Fruit fly (Drosophila melanogaster) whole organism, embryonic: ENCODE results near the gene Mst98Ca.

ENCODE experiments used
- Abd-B ChIP-seq: fragments of 200-800 bp; sonication (Bioruptor generic); optimal IDR thresholded peaks from 2 replicates; lab custom pipeline; 2018; ENCODE audit warnings: missing biosample characterization, mild to moderate bottlenecking, missing genetic modification characterization, moderate library complexity
- Adf1 ChIP-seq: fragments of 200-800 bp; sonication (Bioruptor generic); IDR thresholded peaks from 2 replicates; pipeline ENCODE4 v1.3.6; 2022; ENCODE audit warnings: missing biosample characterization, missing genetic modification characterization
- Aef1 ChIP-seq: fragments of 200-800 bp; sonication (Bioruptor generic); IDR thresholded peaks from 3 replicates; pipeline ENCODE4 v1.3.6; 2022; ENCODE audit warnings: missing biosample characterization, missing genetic modification characterization
- B-H2 ChIP-seq: fragments of 200-800 bp; sonication (Bioruptor generic); optimal IDR thresholded peaks from 2 replicates; lab custom pipeline; 2018; ENCODE audit warnings: missing biosample characterization, mild to moderate bottlenecking, missing genetic modification characterization
- CG11504 ChIP-seq: fragments of 200-800 bp; sonication (Bioruptor generic); optimal IDR thresholded peaks from 3 replicates; lab custom pipeline; 2019; ENCODE audit warnings: missing biosample characterization, mild to moderate bottlenecking, missing genetic modification characterization, moderate library complexity
- CG12071 ChIP-seq: fragments of 200-800 bp; sonication (Bioruptor generic); optimal IDR thresholded peaks from 3 replicates; lab custom pipeline; 2018; ENCODE audit warnings: missing biosample characterization, mild to moderate bottlenecking, missing genetic modification characterization
- CG14050 ChIP-seq: fragments of 200-800 bp; sonication (Bioruptor generic); IDR thresholded peaks from 3 replicates; pipeline ENCODE4 v1.3.6; 2022; ENCODE audit warnings: missing biosample characterization, missing genetic modification characterization
- CG14710 ChIP-seq: fragments of 200-800 bp; sonication (Bioruptor generic); optimal IDR thresholded peaks from 3 replicates; lab custom pipeline; 2019; ENCODE audit warnings: missing biosample characterization, mild to moderate bottlenecking, missing genetic modification characterization, moderate library complexity
- CG1602 ChIP-seq: fragments of 200-800 bp; sonication (Bioruptor generic); optimal IDR thresholded peaks from 3 replicates; lab custom pipeline; 2016; ENCODE audit warnings: missing biosample characterization, missing genetic modification characterization
- CG16863 ChIP-seq: fragments of 200-800 bp; sonication (Bioruptor generic); optimal IDR thresholded peaks from 3 replicates; lab custom pipeline; 2016; ENCODE audit warnings: missing biosample characterization, missing genetic modification characterization
- CG17359 ChIP-seq: fragments of 200-800 bp; sonication (Bioruptor generic); optimal IDR thresholded peaks from 3 replicates; lab custom pipeline; 2018; ENCODE audit warnings: missing biosample characterization, mild to moderate bottlenecking, missing genetic modification characterization, moderate library complexity
- CG17385 ChIP-seq: fragments of 200-800 bp; sonication (Bioruptor generic); optimal IDR thresholded peaks from 3 replicates; lab custom pipeline; 2018; ENCODE audit warnings: missing biosample characterization, mild to moderate bottlenecking, missing genetic modification characterization
- CG2889 ChIP-seq: fragments of 200-800 bp; sonication (Bioruptor generic); IDR thresholded peaks from 3 replicates; pipeline ENCODE4 v1.3.6; 2022; ENCODE audit warnings: missing biosample characterization, missing genetic modification characterization
- CG30403 ChIP-seq: fragments of 200-800 bp; sonication (Bioruptor generic); optimal IDR thresholded peaks from 3 replicates; lab custom pipeline; 2016; ENCODE audit warnings: missing biosample characterization, missing genetic modification characterization
- CG31441 ChIP-seq: fragments of 200-800 bp; sonication (Bioruptor generic); IDR thresholded peaks from 2 replicates; pipeline ENCODE4 v1.3.6; 2022; ENCODE audit warnings: missing biosample characterization, missing genetic modification characterization
- CG6765 ChIP-seq: fragments of 200-800 bp; sonication (Bioruptor generic); optimal IDR thresholded peaks from 3 replicates; lab custom pipeline; 2017; ENCODE audit warnings: missing biosample characterization, mild to moderate bottlenecking, missing genetic modification characterization
- CG7556 ChIP-seq: fragments of 200-800 bp; sonication (Bioruptor generic); optimal IDR thresholded peaks from 2 replicates; lab custom pipeline; 2017; ENCODE audit warnings: missing biosample characterization, mild to moderate bottlenecking, missing genetic modification characterization
- CG7745 ChIP-seq: fragments of 200-800 bp; sonication (Bioruptor generic); optimal IDR thresholded peaks from 2 replicates; lab custom pipeline; 2018; ENCODE audit warnings: missing biosample characterization, mild to moderate bottlenecking, missing genetic modification characterization, moderate library complexity
- CG9437 ChIP-seq: fragments of 200-800 bp; sonication (Bioruptor generic); optimal IDR thresholded peaks from 2 replicates; lab custom pipeline; 2018; ENCODE audit warnings: missing biosample characterization, mild to moderate bottlenecking, missing genetic modification characterization
- CG9817 ChIP-seq: fragments of 200-800 bp; sonication (Bioruptor generic); optimal IDR thresholded peaks from 2 replicates; lab custom pipeline; 2018; ENCODE audit warnings: missing biosample characterization, mild to moderate bottlenecking, missing genetic modification characterization, moderate library complexity
- D19B ChIP-seq: fragments of 200-800 bp; sonication (Bioruptor generic); optimal IDR thresholded peaks from 2 replicates; lab custom pipeline; 2017; ENCODE audit warnings: missing biosample characterization, mild to moderate bottlenecking, missing genetic modification characterization
- Dfd ChIP-seq, 2 experiments: fragments of >200 bp; optimal IDR thresholded peaks; 2 replicates each; lab custom pipeline; 2017; ENCODE audit warnings: missing biosample characterization in 2 of 2, missing genetic modification characterization in 2 of 2
- Fer1 ChIP-seq: fragments of 200-800 bp; sonication (Bioruptor generic); optimal IDR thresholded peaks from 2 replicates; lab custom pipeline; 2017; ENCODE audit warnings: missing biosample characterization, mild to moderate bottlenecking, missing genetic modification characterization
- Hr39 ChIP-seq: fragments of >200 bp; optimal IDR thresholded peaks from 2 replicates; lab custom pipeline; 2017
- Nf-YC ChIP-seq: fragments of 200-800 bp; optimal IDR thresholded peaks from 3 replicates; lab custom pipeline; 2019; ENCODE audit warnings: missing biosample characterization, mild to moderate bottlenecking, missing genetic modification characterization, moderate library complexity
- Oaz ChIP-seq: fragments of 200-800 bp; sonication (Bioruptor generic); IDR thresholded peaks from 2 replicates; pipeline ENCODE4 v1.3.6; 2022; ENCODE audit warnings: missing biosample characterization, missing genetic modification characterization
- Ravus ChIP-seq: fragments of 200-800 bp; sonication (Bioruptor generic); IDR thresholded peaks from 2 replicates; pipeline ENCODE4 v1.3.6; 2022; ENCODE audit warnings: missing biosample characterization, missing genetic modification characterization
- TFAM ChIP-seq: fragments of 200-800 bp; sonication (Bioruptor generic); optimal IDR thresholded peaks from 2 replicates; lab custom pipeline; 2017; ENCODE audit warnings: missing biosample characterization, missing genetic modification characterization, inconsistent platforms
- Usf ChIP-seq: fragments of 200-800 bp; sonication (Bioruptor generic); optimal IDR thresholded peaks from 2 replicates; lab custom pipeline; 2017; ENCODE audit warnings: missing genotype, missing biosample characterization, missing genetic modification characterization
- Vsx1 ChIP-seq: fragments of 200-800 bp; sonication (Bioruptor generic); optimal IDR thresholded peaks from 2 replicates; lab custom pipeline; 2017; ENCODE audit warnings: missing biosample characterization, mild to moderate bottlenecking, missing genetic modification characterization, missing genetic modification reagents
- ab ChIP-seq: fragments of 200-800 bp; sonication (Bioruptor generic); optimal IDR thresholded peaks from 2 replicates; lab custom pipeline; 2016; ENCODE audit warnings: missing biosample characterization, missing genetic modification characterization
- aop ChIP-seq: fragments of 200-800 bp; sonication (Bioruptor generic); IDR thresholded peaks from 2 replicates; pipeline ENCODE4 v1.3.6; 2022; ENCODE audit warnings: missing biosample characterization, missing genetic modification characterization
- cwo ChIP-seq: fragments of 200-800 bp; sonication (Bioruptor generic); optimal IDR thresholded peaks from 3 replicates; lab custom pipeline; 2017; ENCODE audit warnings: missing biosample characterization, missing genetic modification characterization, mild to moderate bottlenecking, moderate library complexity, missing genetic modification reagents
- dysf ChIP-seq: fragments of 200-800 bp; sonication (Bioruptor generic); IDR thresholded peaks from 3 replicates; pipeline ENCODE4 v1.3.6; 2022; ENCODE audit warnings: missing biosample characterization, missing genetic modification characterization
- exex ChIP-seq: fragments of 200-800 bp; sonication (Bioruptor generic); optimal IDR thresholded peaks from 4 replicates; lab custom pipeline; 2018; ENCODE audit warnings: missing biosample characterization, mild to moderate bottlenecking, missing genetic modification characterization, moderate library complexity
- fd64A ChIP-seq: fragments of 200-800 bp; sonication (Bioruptor generic); optimal IDR thresholded peaks from 3 replicates; lab custom pipeline; 2018; ENCODE audit warnings: missing biosample characterization, mild to moderate bottlenecking, missing genetic modification characterization
- ftz-f1 ChIP-seq: fragments of 200-800 bp; sonication (Bioruptor generic); optimal IDR thresholded peaks from 2 replicates; lab custom pipeline; 2016; ENCODE audit warnings: missing biosample characterization, missing genetic modification characterization
- jing ChIP-seq: fragments of 200-800 bp; sonication (Bioruptor generic); optimal IDR thresholded peaks from 2 replicates; lab custom pipeline; 2018; ENCODE audit warnings: missing biosample characterization, mild to moderate bottlenecking, missing genetic modification characterization
- mld ChIP-seq: fragments of 200-800 bp; sonication (Bioruptor generic); IDR thresholded peaks from 3 replicates; pipeline ENCODE4 v1.3.6; 2022; ENCODE audit warnings: missing biosample characterization, missing genetic modification characterization; ENCODE audit not compliant: partially characterized antibody
- nau ChIP-seq: fragments of 200-800 bp; sonication (Bioruptor generic); optimal IDR thresholded peaks from 3 replicates; lab custom pipeline; 2017; ENCODE audit warnings: missing biosample characterization, mild to moderate bottlenecking, missing genetic modification characterization, missing genetic modification reagents
- phol ChIP-seq: fragments of 200-800 bp; sonication (Bioruptor generic); optimal IDR thresholded peaks from 3 replicates; lab custom pipeline; 2018; ENCODE audit warnings: missing biosample characterization, mild to moderate bottlenecking, missing genetic modification characterization, moderate library complexity
- pum ChIP-seq: fragments of 200-800 bp; sonication (Bioruptor generic); optimal IDR thresholded peaks from 2 replicates; lab custom pipeline; 2016; ENCODE audit warnings: missing biosample characterization, missing genetic modification characterization
- repo ChIP-seq: fragments of 200-800 bp; sonication (Bioruptor generic); optimal IDR thresholded peaks from 2 replicates; lab custom pipeline; 2016; ENCODE audit warnings: missing biosample characterization, missing genetic modification characterization
- sc ChIP-seq, 3 experiments: fragments of >200 bp in 2 of 3; fragments of 200-800 bp in 1 of 3; sonication (Bioruptor generic) in 1 of 3; optimal IDR thresholded peaks; 2 replicates in 2 of 3; 3 replicates in 1 of 3; lab custom pipeline; 2017; ENCODE audit warnings: mild to moderate bottlenecking in 1 of 3, missing biosample characterization in 1 of 3, missing genetic modification characterization in 1 of 3, missing genetic modification reagents in 1 of 3
- sens-2 ChIP-seq: fragments of 200-800 bp; sonication (Bioruptor generic); IDR thresholded peaks from 2 replicates; pipeline ENCODE4 v1.3.6; 2022; ENCODE audit warnings: missing biosample characterization, missing genetic modification characterization
- slp2 ChIP-seq: fragments of 200-800 bp; sonication (Bioruptor generic); optimal IDR thresholded peaks from 2 replicates; lab custom pipeline; 2016; ENCODE audit warnings: missing biosample characterization, missing genetic modification characterization
- sqz ChIP-seq: fragments of 200-800 bp; sonication (Bioruptor generic); optimal IDR thresholded peaks from 3 replicates; lab custom pipeline; 2018; ENCODE audit warnings: missing biosample characterization, mild to moderate bottlenecking, missing genetic modification characterization
- stwl ChIP-seq: fragments of 200-800 bp; sonication (Bioruptor generic); optimal IDR thresholded peaks from 3 replicates; lab custom pipeline; 2018; ENCODE audit warnings: missing biosample characterization, mild to moderate bottlenecking, missing genetic modification characterization, moderate library complexity
- tap ChIP-seq: fragments of 200-800 bp; optimal IDR thresholded peaks from 3 replicates; lab custom pipeline; 2019; ENCODE audit warnings: missing biosample characterization, mild to moderate bottlenecking, missing genetic modification characterization, moderate library complexity
- tin ChIP-seq: fragments of 200-800 bp; sonication (Bioruptor generic); optimal IDR thresholded peaks from 3 replicates; lab custom pipeline; 2016; ENCODE audit warnings: missing biosample characterization, missing genetic modification characterization
- vfl ChIP-seq: fragments of 200-800 bp; sonication (Bioruptor generic); optimal IDR thresholded peaks from 2 replicates; lab custom pipeline; 2016; ENCODE audit warnings: missing biosample characterization, missing genetic modification characterization
- vnd ChIP-seq: fragments of 200-800 bp; sonication (Bioruptor generic); IDR thresholded peaks from 3 replicates; pipeline ENCODE4 v1.3.6; 2022; ENCODE audit warnings: missing biosample characterization, missing genetic modification characterization; ENCODE audit not compliant: partially characterized antibody

The Mst98Ca gene

dm6 chr3R:28327132-28327531 lies 36.0 kb downstream of the Mst98Ca start (continued):
- TF ChIP-seq exex (no peak), Dfd (GFP tag; optimal IDR thresholded peaks at IDR 0.05; lab: Kevin White, UChicago) (no peak), Fer1 (GFP tag; lab: Kevin White, UChicago) (no peak), Nf-YC (tag; lab: Kevin White, UChicago) (peak; percentile 26), Vsx1 (GFP tag; lab: Kevin White, UChicago) (no peak), CG14710 (tag; lab: Kevin White, UChicago) (no peak), CG12071 (no peak), pum (GFP tag; lab: Kevin White, UChicago) (no peak), CG6765 (GFP tag; lab: Kevin White, UChicago) (no peak), tap (tag; lab: Kevin White, UChicago) (no peak), Oaz (GFP tag; lab: Robert Waterston, UW) (no peak), Hr39 (no peak), Usf (GFP tag; lab: Kevin White, UChicago) (no peak), CG7745 (tag; lab: Kevin White, UChicago) (no peak), vnd (no peak), repo (no peak), TFAM (no peak), CG2889 (GFP tag; lab: Robert Waterston, UW) (no peak), CG31441 (no peak), CG9817 (peak; percentile 7), Adf1 (GFP tag; lab: Robert Waterston, UW) (no peak), phol (tag; lab: Kevin White, UChicago) (peak; percentile 45), CG30403 (GFP tag; lab: Kevin White, UChicago) (peak; percentile 64), vfl (GFP tag; lab: Kevin White, UChicago) (no peak), fd64A (no peak), CG17359 (peak; percentile 21), CG17385 (GFP tag; lab: Kevin White, UChicago) (peak; percentile 18), CG9437 (GFP tag; lab: Kevin White, UChicago) (no peak), CG16863 (GFP tag; lab: Kevin White, UChicago) (no peak), cwo (GFP tag; lab: Kevin White, UChicago) (no peak), slp2 (GFP tag; lab: Kevin White, UChicago) (no peak), B-H2 (GFP tag; lab: Kevin White, UChicago) (no peak), dysf (no peak), CG14050 (GFP tag; lab: Robert Waterston, UW) (no peak), ftz-f1 (GFP tag; lab: Kevin White, UChicago) (no peak), jing (no peak), aop (no peak), tin (peak; percentile 34), sqz (GFP tag; lab: Kevin White, UChicago) (no peak), ab (no peak), CG11504 (tag; lab: Kevin White, UChicago) (peak; percentile 51), Ravus (GFP tag; lab: Robert Waterston, UW) (no peak), D19B (GFP tag; lab: Kevin White, UChicago) (no peak), sc (optimal IDR thresholded peaks at IDR 0.05; lab: Kevin White, UChicago) (no peak), sc (GFP tag; optimal IDR thresholded peaks at IDR 0.05; lab: Kevin White, UChicago) (no peak), Aef1 (GFP tag; lab: Robert Waterston, UW) (no peak), stwl (tag; lab: Kevin White, UChicago) (no peak), CG1602 (GFP tag; lab: Kevin White, UChicago) (no peak), CG7556 (GFP tag; lab: Kevin White, UChicago) (peak; percentile 32), Abd-B (peak; percentile 49), mld (GFP tag; lab: Robert Waterston, UW) (no peak), nau (GFP tag; lab: Kevin White, UChicago) (no peak), sens-2 (GFP tag; lab: Robert Waterston, UW) (no peak)
